Worm (Caenorhabditis elegans): ENCODE results near the gene F10A3.11.

ce11 chrV:16118601-16119000, 43.9 kb upstream of the F10A3.11 start, which contains the start of gene str-103:
- TF ChIP-seq unc-62 (GFP tag; optimal IDR thresholded peaks at IDR 0.05), result no peak
- TF ChIP-seq hmg-11 (tag; optimal IDR thresholded peaks at IDR 0.05), result no peak
- TF ChIP-seq nfya-1 (tag; optimal IDR thresholded peaks at IDR 0.05; ENCODE audit: insufficient read depth), result no peak
- TF ChIP-seq nhr-76 (tag; optimal IDR thresholded peaks at IDR 0.05), result no peak
- TF ChIP-seq ztf-11 (tag; optimal IDR thresholded peaks at IDR 0.05), result no peak
- TF ChIP-seq nhr-23 (tag; optimal IDR thresholded peaks at IDR 0.05), result no peak
